Worm (Caenorhabditis elegans) whole organism, late embryonic: ENCODE measurements around the gene W10G11.2.

Experiments used
- C38D4.7 ChIP-seq: fragments of 200-800 bp; sonication (Bioruptor generic); optimal IDR thresholded peaks from 2 replicates; lab custom pipeline; 2018; ENCODE audit warnings: mild to moderate bottlenecking, missing genetic modification characterization, moderate library complexity, missing compliant biosample characterization
- K09A11.1 ChIP-seq: sonication (generic microtip); optimal IDR thresholded peaks from 2 replicates; lab custom pipeline; 2017; ENCODE audit warnings: antibody characterized with exemption, mild to moderate bottlenecking, missing genetic modification characterization, missing compliant biosample characterization; ENCODE audit not compliant: insufficient read depth
- T23F11.4 ChIP-seq: fragments of 200-800 bp; sonication (Bioruptor generic); optimal IDR thresholded peaks from 2 replicates; lab custom pipeline; 2018; ENCODE audit warnings: mild to moderate bottlenecking, missing genetic modification characterization, missing compliant biosample characterization
- Y22D7AL.16 ChIP-seq: sonication (generic microtip); optimal IDR thresholded peaks from 2 replicates; lab custom pipeline; 2016; ENCODE audit warnings: missing genetic modification characterization, missing compliant biosample characterization
- ahr-1 ChIP-seq: sonication (generic microtip); optimal IDR thresholded peaks from 2 replicates; lab custom pipeline; 2016; ENCODE audit warnings: missing genetic modification characterization, missing compliant biosample characterization
- ama-1 ChIP-seq: fragments of 150-350 bp; optimal IDR thresholded peaks from 2 replicates; lab custom pipeline; 2014
- ceh-18 ChIP-seq: sonication (generic microtip); optimal IDR thresholded peaks from 2 replicates; lab custom pipeline; 2016; ENCODE audit warnings: missing genetic modification characterization, missing compliant biosample characterization
- ceh-24 ChIP-seq: sonication (generic microtip); optimal IDR thresholded peaks from 2 replicates; lab custom pipeline; 2016; ENCODE audit warnings: mild to moderate bottlenecking, missing genetic modification characterization, missing compliant biosample characterization
- ceh-31 ChIP-seq: sonication (generic microtip); optimal IDR thresholded peaks from 2 replicates; lab custom pipeline; 2016; ENCODE audit warnings: missing genetic modification characterization, missing compliant biosample characterization
- ceh-6 ChIP-seq: fragments of 200-800 bp; sonication (Bioruptor generic); optimal IDR thresholded peaks from 2 replicates; lab custom pipeline; 2018; ENCODE audit warnings: mild to moderate bottlenecking, missing genetic modification characterization, missing compliant biosample characterization
- che-1 ChIP-seq: sonication (generic microtip); optimal IDR thresholded peaks from 2 replicates; lab custom pipeline; 2016; ENCODE audit warnings: mild to moderate bottlenecking, missing genetic modification characterization, missing compliant biosample characterization
- dve-1 ChIP-seq: sonication (generic microtip); optimal IDR thresholded peaks from 2 replicates; lab custom pipeline; 2017; ENCODE audit warnings: antibody characterized with exemption, mild to moderate bottlenecking, missing genetic modification characterization, missing compliant biosample characterization
- eyg-1 ChIP-seq: sonication (generic microtip); optimal IDR thresholded peaks from 2 replicates; lab custom pipeline; 2016; ENCODE audit warnings: missing genotype, missing genetic modification characterization, missing compliant biosample characterization
- fkh-10 ChIP-seq: fragments of 150-350 bp; optimal IDR thresholded peaks from 2 replicates; lab custom pipeline; 2014; ENCODE audit warnings: missing biosample characterization, missing genetic modification reagents, missing genetic modification characterization
- fkh-6 ChIP-seq: sonication (generic microtip); optimal IDR thresholded peaks from 2 replicates; lab custom pipeline; 2016; ENCODE audit warnings: missing genetic modification characterization, missing compliant biosample characterization
- gmeb-2 ChIP-seq: sonication (generic microtip); optimal IDR thresholded peaks from 2 replicates; lab custom pipeline; 2016; ENCODE audit warnings: missing genetic modification characterization, inconsistent platforms, missing compliant biosample characterization
- hlh-13 ChIP-seq: fragments of 200-800 bp; sonication (Bioruptor generic); optimal IDR thresholded peaks from 2 replicates; lab custom pipeline; 2018; ENCODE audit warnings: mild to moderate bottlenecking, missing genetic modification characterization, missing compliant biosample characterization
- hlh-30 ChIP-seq: sonication (generic microtip); optimal IDR thresholded peaks from 2 replicates; lab custom pipeline; 2017; ENCODE audit warnings: antibody characterized with exemption, missing genetic modification characterization, missing compliant biosample characterization; ENCODE audit not compliant: insufficient read depth
- hlh-6 ChIP-seq: sonication (generic microtip); optimal IDR thresholded peaks from 2 replicates; lab custom pipeline; 2016; ENCODE audit warnings: missing genotype, missing genetic modification characterization, missing compliant biosample characterization
- lim-6 ChIP-seq: sonication (generic microtip); optimal IDR thresholded peaks from 2 replicates; lab custom pipeline; 2016; ENCODE audit warnings: missing genetic modification characterization, missing compliant biosample characterization
- lin-11 ChIP-seq: fragments of 200-800 bp; sonication (Bioruptor generic); optimal IDR thresholded peaks from 2 replicates; lab custom pipeline; 2018; ENCODE audit warnings: mild to moderate bottlenecking, missing genetic modification characterization, missing compliant biosample characterization
- pax-1 ChIP-seq: fragments of 150-350 bp; optimal IDR thresholded peaks from 2 replicates; lab custom pipeline; 2014; ENCODE audit warnings: missing biosample characterization, missing genetic modification characterization
- pha-4 ChIP-seq: fragments of 150-350 bp; optimal IDR thresholded peaks from 2 replicates; lab custom pipeline; 2018; ENCODE audit warnings: missing biosample characterization, missing genetic modification reagents, missing genetic modification characterization
- pqm-1 ChIP-seq: sonication (generic microtip); optimal IDR thresholded peaks from 2 replicates; lab custom pipeline; 2016; ENCODE audit warnings: missing genetic modification characterization, missing compliant biosample characterization
- pros-1 ChIP-seq: fragments of 150-350 bp; optimal IDR thresholded peaks from 2 replicates; lab custom pipeline; 2014; ENCODE audit warnings: missing biosample characterization, missing genetic modification reagents, missing genetic modification characterization
- ref-2 ChIP-seq: sonication (generic microtip); optimal IDR thresholded peaks from 2 replicates; lab custom pipeline; 2016; ENCODE audit warnings: missing genetic modification characterization, missing compliant biosample characterization
- rnt-1 ChIP-seq: sonication (generic microtip); optimal IDR thresholded peaks from 2 replicates; lab custom pipeline; 2016; ENCODE audit warnings: missing genetic modification characterization, missing compliant biosample characterization
- sdc-2 ChIP-seq: sonication (generic microtip); optimal IDR thresholded peaks from 2 replicates; lab custom pipeline; 2016; ENCODE audit warnings: missing genotype, missing genetic modification characterization, missing compliant biosample characterization
- sox-4 ChIP-seq: sonication (generic microtip); optimal IDR thresholded peaks from 2 replicates; lab custom pipeline; 2017; ENCODE audit warnings: mild to moderate bottlenecking, missing genetic modification characterization, inconsistent platforms, missing compliant biosample characterization
- syd-9 ChIP-seq: sonication (generic microtip); optimal IDR thresholded peaks from 2 replicates; lab custom pipeline; 2016; ENCODE audit warnings: mild to moderate bottlenecking, missing genetic modification characterization, moderate library complexity, missing compliant biosample characterization
- tbx-2 ChIP-seq: sonication (generic microtip); optimal IDR thresholded peaks from 2 replicates; lab custom pipeline; 2016; ENCODE audit warnings: missing genetic modification characterization, missing compliant biosample characterization
- ttx-3 ChIP-seq: sonication (generic microtip); optimal IDR thresholded peaks from 2 replicates; lab custom pipeline; 2016; ENCODE audit warnings: missing genetic modification reagents, missing genetic modification characterization, missing compliant biosample characterization
- unc-3 ChIP-seq, 2 experiments: fragments of 200-800 bp in 1 of 2; sonication (Bioruptor generic) in 1 of 2; sonication (generic microtip) in 1 of 2; conservative IDR thresholded peaks in 1 of 2; optimal IDR thresholded peaks in 1 of 2; 2 replicates each; pipeline versions ENCODE4 v1.3.6 to Lab custom; 2016 to 2022; ENCODE audit warnings: missing compliant biosample characterization in 2 of 2, missing genetic modification characterization in 2 of 2, missing genetic modification reagents in 1 of 2
- unc-42 ChIP-seq: sonication (generic microtip); optimal IDR thresholded peaks from 2 replicates; lab custom pipeline; 2016; ENCODE audit warnings: missing genotype, missing genetic modification characterization, missing compliant biosample characterization
- unc-55 ChIP-seq: sonication (generic microtip); optimal IDR thresholded peaks from 2 replicates; lab custom pipeline; 2017; ENCODE audit warnings: missing biosample characterization, missing genetic modification reagents, missing genetic modification characterization
- unc-86 ChIP-seq: sonication (generic microtip); optimal IDR thresholded peaks from 2 replicates; lab custom pipeline; 2016; ENCODE audit warnings: missing genetic modification characterization, missing compliant biosample characterization
- ztf-16 ChIP-seq: sonication (generic microtip); optimal IDR thresholded peaks from 2 replicates; lab custom pipeline; 2017; ENCODE audit warnings: missing genetic modification characterization, missing compliant biosample characterization

The W10G11.2 gene

ce11 chrII:3516175-3516574 is 45.3 kb downstream of the W10G11.2 start:
- no peak for TF ChIP-seq unc-3 (GFP tag; conservative IDR thresholded peaks at IDR 0.05; lab: Robert Waterston, UW)
- TF ChIP-seq unc-3 (tag; optimal IDR thresholded peaks at IDR 0.05; lab: Kevin White, UChicago): no peak

- TF ChIP-seq ceh-18 (tag; lab: Kevin White, UChicago): no peak
- no peak for TF ChIP-seq sdc-2 (tag; lab: Kevin White, UChicago)
- TF ChIP-seq hlh-30: no peak
- TF ChIP-seq lin-11 (tag; lab: Kevin White, UChicago): no peak
- no peak for TF ChIP-seq fkh-6 (tag; lab: Kevin White, UChicago)
- no peak for TF ChIP-seq ceh-31 (tag; lab: Kevin White, UChicago)
- no peak for TF ChIP-seq C38D4.7 (GFP tag; lab: Kevin White, UChicago)
- no peak for TF ChIP-seq T23F11.4 (GFP tag; lab: Kevin White, UChicago)
- no peak for TF ChIP-seq fkh-10
- no peak for TF ChIP-seq Y22D7AL.16 (tag; lab: Kevin White, UChicago)
- TF ChIP-seq hlh-6 (tag; lab: Kevin White, UChicago): no peak
- no peak for TF ChIP-seq tbx-2
- no peak for TF ChIP-seq hlh-13 (GFP tag; lab: Kevin White, UChicago)
- no peak for TF ChIP-seq K09A11.1 (tag; lab: Kevin White, UChicago)
These were observed 45.9 kb downstream of the W10G11.2 start, which contains the start of the genes Y49F6B.14 and clec-125 for ce11 chrII:3515384-3516053. Gene Y49F6B.14 (minus strand): TSS chrII:3515484. Gene clec-125 (plus strand): TSS chrII:3516003.

DNA sequence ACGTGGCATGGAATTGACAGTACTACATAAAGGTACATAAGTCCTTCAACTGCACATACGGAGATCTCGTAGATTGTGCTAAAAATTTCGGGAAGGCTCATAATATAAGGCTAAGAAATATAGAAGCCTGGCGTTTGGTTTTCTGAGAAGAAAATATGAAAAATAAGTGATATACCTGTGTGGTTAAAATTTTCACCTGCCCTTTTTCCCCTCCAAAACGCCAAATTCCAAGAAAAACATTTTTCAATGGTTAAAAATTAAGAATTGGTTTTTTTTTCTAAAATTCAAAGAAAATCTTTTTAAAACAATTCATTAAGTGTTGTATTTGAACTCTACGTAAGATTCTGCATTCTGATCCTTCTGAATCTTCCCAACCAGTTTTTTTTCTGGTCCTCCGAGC is 46.8 kb downstream of the W10G11.2 start, which contains the start of gene srz-5:
Gene srz-5 (minus strand): TSS at position 101 of the 400 bp plus-strand sequence.
- TF ChIP-seq che-1 (tag; lab: Kevin White, UChicago) (no peak), pqm-1 (no peak), ttx-3 (tag; lab: Kevin White, UChicago) (no peak), ztf-16 (tag; lab: Kevin White, UChicago) (no peak), eyg-1 (no peak), ceh-24 (tag; lab: Kevin White, UChicago) (no peak), lim-6 (tag; lab: Kevin White, UChicago) (no peak), ceh-6 (GFP tag; lab: Kevin White, UChicago) (no peak), unc-55 (GFP tag; lab: Kevin White, UChicago) (no peak)

- TF ChIP-seq unc-86 (tag; lab: Kevin White, UChicago) (no peak), hlh-30 (no peak), ama-1 (lab: Kevin White, UChicago) (no peak), pros-1 (no peak), rnt-1 (no peak), ahr-1 (tag; lab: Kevin White, UChicago) (no peak), ztf-16 (tag; lab: Kevin White, UChicago) (no peak), unc-42 (no peak), ceh-31 (tag; lab: Kevin White, UChicago) (no peak), dve-1 (tag; lab: Kevin White, UChicago) (no peak), pha-4 (tag; lab: Kevin White, UChicago) (no peak), ref-2 (no peak), gmeb-2 (tag; lab: Kevin White, UChicago) (no peak), pax-1 (tag; lab: Kevin White, UChicago) (no peak), syd-9 (tag; lab: Kevin White, UChicago) (no peak), sox-4 (no peak)
These were observed 49.2 kb downstream of the W10G11.2 start, which contains the start of gene Y49F6B.19 for ce11 chrII:3512240-3512639. Gene Y49F6B.19 (minus strand): TSS chrII:3512340.
